Worm (Caenorhabditis elegans) whole organism, L4/young adult: ENCODE measurements around the gene C47E12.11.

Experiments
- W03F9.2 ChIP-seq: fragments of 150-350 bp; optimal IDR thresholded peaks from 2 replicates; lab custom pipeline; 2014; ENCODE audit warnings: missing biosample characterization, missing genetic modification characterization
- him-1 ChIP-seq: sonication (generic microtip); optimal IDR thresholded peaks from 2 replicates; lab custom pipeline; 2016; ENCODE audit warnings: missing genotype, missing genetic modification reagents, missing genetic modification characterization, missing compliant biosample characterization

ce11 chrIV:9982895-9983294 lies 13.7 kb downstream of the C47E12.11 start, which contains the start of gene mam-2:
- TF ChIP-seq W03F9.2 (tag; lab: Kevin White, UChicago) = no peak
- no peak for TF ChIP-seq him-1
